Worm (Caenorhabditis elegans) whole organism, young adult: ENCODE results near the gene T04C10.3.

Source experiments
- C06A6.2 ChIP-seq: fragments of 200-800 bp; sonication (Bioruptor generic); conservative IDR thresholded peaks from 2 replicates; pipeline ENCODE4 v1.3.6; 2022; ENCODE audit warnings: missing genetic modification characterization, missing compliant biosample characterization
- F10E7.11 ChIP-seq: sonication (generic microtip); optimal IDR thresholded peaks from 2 replicates; lab custom pipeline; 2017; ENCODE audit warnings: mild to moderate bottlenecking, missing genetic modification characterization, moderate library complexity, missing compliant biosample characterization
- K12H6.12 ChIP-seq: fragments of 200-800 bp; sonication (Bioruptor generic); optimal IDR thresholded peaks from 2 replicates; lab custom pipeline; 2018; ENCODE audit warnings: mild to moderate bottlenecking, missing genetic modification characterization, missing compliant biosample characterization
- T26A5.8 ChIP-seq: sonication (generic microtip); optimal IDR thresholded peaks from 2 replicates; lab custom pipeline; 2016; ENCODE audit warnings: missing genetic modification characterization, missing compliant biosample characterization
- Y53F4B.3 ChIP-seq: fragments of 200-800 bp; sonication (Bioruptor generic); IDR thresholded peaks from 2 replicates; pipeline ENCODE4 v1.3.6; 2022; ENCODE audit warnings: missing genetic modification reagents, missing genetic modification characterization, missing compliant biosample characterization
- ZK185.1 ChIP-seq: sonication (generic microtip); optimal IDR thresholded peaks from 2 replicates; lab custom pipeline; 2016; ENCODE audit warnings: mild to moderate bottlenecking, missing genetic modification characterization, missing compliant biosample characterization; ENCODE audit not compliant: poor library complexity, severe bottlenecking
- attf-5 ChIP-seq: fragments of 200-800 bp; sonication (Bioruptor generic); optimal IDR thresholded peaks from 2 replicates; lab custom pipeline; 2018; ENCODE audit warnings: mild to moderate bottlenecking, missing genetic modification characterization, missing compliant biosample characterization
- attf-6 ChIP-seq: fragments of 200-800 bp; sonication (Bioruptor generic); IDR thresholded peaks from 2 replicates; pipeline ENCODE4 v1.3.6; 2022; ENCODE audit warnings: missing genetic modification reagents, missing genetic modification characterization, missing compliant biosample characterization
- ccch-3 ChIP-seq: fragments of 200-800 bp; sonication (Bioruptor generic); optimal IDR thresholded peaks from 2 replicates; lab custom pipeline; 2018; ENCODE audit warnings: mild to moderate bottlenecking, missing genetic modification characterization, missing compliant biosample characterization
- cebp-1 ChIP-seq, 2 experiments: fragments of 200-800 bp in 1 of 2; sonication (Bioruptor generic) in 1 of 2; sonication (generic microtip) in 1 of 2; IDR thresholded peaks in 1 of 2; optimal IDR thresholded peaks in 1 of 2; 2 replicates each; pipeline versions ENCODE4 v1.3.6 to Lab custom; 2017 to 2022; ENCODE audit warnings: missing compliant biosample characterization in 2 of 2, missing genetic modification characterization in 2 of 2, mild to moderate bottlenecking in 1 of 2, missing genetic modification reagents in 1 of 2, moderate library complexity in 1 of 2
- cebp-2 ChIP-seq: fragments of 200-800 bp; sonication (Bioruptor generic); IDR thresholded peaks from 2 replicates; pipeline ENCODE4 v1.3.6; 2022; ENCODE audit warnings: missing genetic modification characterization, missing compliant biosample characterization
- ceh-100 ChIP-seq: fragments of 200-800 bp; sonication (Bioruptor generic); IDR thresholded peaks from 2 replicates; pipeline ENCODE4 v1.3.6; 2022; ENCODE audit warnings: missing genetic modification reagents, missing genetic modification characterization, missing compliant biosample characterization
- ceh-27 ChIP-seq: fragments of 200-800 bp; sonication (Bioruptor generic); optimal IDR thresholded peaks from 2 replicates; lab custom pipeline; 2018; ENCODE audit warnings: mild to moderate bottlenecking, missing genetic modification characterization, moderate library complexity, missing compliant biosample characterization
- ceh-58 ChIP-seq: fragments of 200-800 bp; sonication (Bioruptor generic); IDR thresholded peaks from 2 replicates; pipeline ENCODE4 v1.3.6; 2022; ENCODE audit warnings: missing genetic modification characterization, missing compliant biosample characterization
- die-1 ChIP-seq: sonication (generic microtip); optimal IDR thresholded peaks from 2 replicates; lab custom pipeline; 2016; ENCODE audit warnings: missing genotype, mild to moderate bottlenecking, missing genetic modification characterization, missing compliant biosample characterization
- dox-1 ChIP-seq: fragments of 200-800 bp; sonication (Bioruptor generic); IDR thresholded peaks from 2 replicates; pipeline ENCODE4 v1.3.6; 2022; ENCODE audit warnings: missing genetic modification reagents, missing genetic modification characterization, missing compliant biosample characterization
- dpff-1 ChIP-seq: sonication (generic microtip); optimal IDR thresholded peaks from 2 replicates; lab custom pipeline; 2017; ENCODE audit warnings: mild to moderate bottlenecking, missing genetic modification characterization, missing compliant biosample characterization
- ets-4 ChIP-seq: fragments of 200-800 bp; sonication (Bioruptor generic); optimal IDR thresholded peaks from 2 replicates; lab custom pipeline; 2018; ENCODE audit warnings: mild to moderate bottlenecking, missing genetic modification characterization, missing compliant biosample characterization
- hlh-12 ChIP-seq: sonication (generic microtip); optimal IDR thresholded peaks from 2 replicates; lab custom pipeline; 2016; ENCODE audit warnings: missing genetic modification characterization, missing compliant biosample characterization
- hlh-26 ChIP-seq: fragments of 200-800 bp; sonication (Bioruptor generic); conservative IDR thresholded peaks from 2 replicates; pipeline ENCODE4 v1.3.6; 2022; ENCODE audit warnings: missing genetic modification reagents, missing genetic modification characterization, missing compliant biosample characterization
- hmg-20 ChIP-seq: fragments of 200-800 bp; sonication (Bioruptor generic); IDR thresholded peaks from 2 replicates; pipeline ENCODE4 v1.3.6; 2022; ENCODE audit warnings: missing genetic modification reagents, missing genetic modification characterization, missing compliant biosample characterization
- let-526 ChIP-seq: fragments of 200-800 bp; sonication (Bioruptor generic); IDR thresholded peaks from 2 replicates; pipeline ENCODE4 v1.3.6; 2022; ENCODE audit warnings: missing genetic modification reagents, missing genetic modification characterization, missing compliant biosample characterization
- lin-26 ChIP-seq: fragments of 200-800 bp; sonication (Bioruptor generic); IDR thresholded peaks from 2 replicates; pipeline ENCODE4 v1.3.6; 2022; ENCODE audit warnings: missing genetic modification reagents, missing genetic modification characterization, missing compliant biosample characterization
- lsl-1 ChIP-seq: fragments of 200-800 bp; sonication (Bioruptor generic); optimal IDR thresholded peaks from 2 replicates; lab custom pipeline; 2018; ENCODE audit warnings: mild to moderate bottlenecking, missing genetic modification characterization, moderate library complexity, missing compliant biosample characterization
- madf-3 ChIP-seq: fragments of 200-800 bp; sonication (Bioruptor generic); IDR thresholded peaks from 2 replicates; pipeline ENCODE4 v1.3.6; 2022; ENCODE audit warnings: missing genetic modification reagents, missing genetic modification characterization, missing compliant biosample characterization
- madf-6 ChIP-seq: fragments of 200-800 bp; sonication (Bioruptor generic); IDR thresholded peaks from 2 replicates; pipeline ENCODE4 v1.3.6; 2022; ENCODE audit warnings: missing genetic modification reagents, missing genetic modification characterization, missing compliant biosample characterization
- madf-8 ChIP-seq: fragments of 200-800 bp; sonication (Bioruptor generic); conservative IDR thresholded peaks from 2 replicates; pipeline ENCODE4 v1.3.6; 2022; ENCODE audit warnings: missing genetic modification reagents, missing genetic modification characterization, missing compliant biosample characterization
- mcd-1 ChIP-seq: fragments of 200-800 bp; sonication (Bioruptor generic); IDR thresholded peaks from 2 replicates; pipeline ENCODE4 v1.3.6; 2022; ENCODE audit warnings: missing genetic modification reagents, missing genetic modification characterization, missing compliant biosample characterization
- mxl-1 ChIP-seq: sonication (generic microtip); optimal IDR thresholded peaks from 2 replicates; lab custom pipeline; 2016; ENCODE audit warnings: missing genetic modification characterization, missing compliant biosample characterization
- nhr-120 ChIP-seq: fragments of 200-800 bp; sonication (Bioruptor generic); IDR thresholded peaks from 2 replicates; pipeline ENCODE4 v1.3.6; 2022; ENCODE audit warnings: missing genetic modification characterization, missing compliant biosample characterization
- nhr-27 ChIP-seq: fragments of 200-800 bp; sonication (Bioruptor generic); optimal IDR thresholded peaks from 2 replicates; lab custom pipeline; 2018; ENCODE audit warnings: mild to moderate bottlenecking, missing genetic modification characterization, moderate library complexity, missing compliant biosample characterization
- nhr-80 ChIP-seq: sonication (generic microtip); optimal IDR thresholded peaks from 2 replicates; lab custom pipeline; 2016; ENCODE audit warnings: missing genetic modification characterization, missing compliant biosample characterization
- nhr-90 ChIP-seq: sonication (generic microtip); optimal IDR thresholded peaks from 2 replicates; lab custom pipeline; 2016; ENCODE audit warnings: missing genotype, mild to moderate bottlenecking, missing genetic modification characterization, missing compliant biosample characterization
- pbrm-1 ChIP-seq: fragments of 200-800 bp; sonication (Bioruptor generic); IDR thresholded peaks from 2 replicates; pipeline ENCODE4 v1.3.6; 2022; ENCODE audit warnings: missing genetic modification reagents, missing genetic modification characterization, missing compliant biosample characterization
- rec-8 ChIP-seq, 2 experiments: sonication (generic microtip); optimal IDR thresholded peaks; 2 replicates each; lab custom pipeline; 2016; ENCODE audit warnings: mild to moderate bottlenecking in 2 of 2, missing genetic modification characterization in 2 of 2, missing genetic modification reagents in 2 of 2, missing genotype in 2 of 2, missing biosample characterization in 1 of 2, missing compliant biosample characterization in 1 of 2, moderate library complexity in 1 of 2
- sdz-38 ChIP-seq: sonication (generic microtip); optimal IDR thresholded peaks from 2 replicates; lab custom pipeline; 2016; ENCODE audit warnings: missing genotype, missing genetic modification characterization, missing compliant biosample characterization
- sea-2 ChIP-seq: fragments of 200-800 bp; sonication (Bioruptor generic); IDR thresholded peaks from 2 replicates; pipeline ENCODE4 v1.3.6; 2022; ENCODE audit warnings: missing genetic modification characterization, missing compliant biosample characterization
- snpc-1.1 ChIP-seq: sonication (generic microtip); optimal IDR thresholded peaks from 2 replicates; lab custom pipeline; 2017; ENCODE audit warnings: missing genetic modification characterization, mild to moderate bottlenecking, missing compliant biosample characterization, antibody characterized with exemption, moderate library complexity, missing genotype, missing genetic modification reagents; ENCODE audit not compliant: insufficient read depth
- snpc-1.3 ChIP-seq: sonication (generic microtip); optimal IDR thresholded peaks from 2 replicates; lab custom pipeline; 2017; ENCODE audit warnings: missing genetic modification characterization, mild to moderate bottlenecking, missing compliant biosample characterization, antibody characterized with exemption, moderate library complexity, missing genotype, missing genetic modification reagents; ENCODE audit not compliant: insufficient read depth
- snpc-4 ChIP-seq, 5 experiments: fragments of 150-350 bp in 1 of 5; sonication (generic microtip) in 4 of 5; optimal IDR thresholded peaks; 2 replicates each; lab custom pipeline; 2014 to 2018; ENCODE audit warnings: missing genetic modification characterization in 5 of 5, missing biosample characterization in 3 of 5, antibody characterized with exemption in 2 of 5, mild to moderate bottlenecking in 2 of 5, missing compliant biosample characterization in 2 of 5, missing genotype in 2 of 5, moderate library complexity in 2 of 5, missing genetic modification reagents in 1 of 5
- tbp1 ChIP-seq: fragments of 200-800 bp; sonication (Bioruptor generic); optimal IDR thresholded peaks from 2 replicates; lab custom pipeline; 2018; ENCODE audit warnings: mild to moderate bottlenecking, missing genetic modification characterization, missing compliant biosample characterization
- tlf-1 ChIP-seq: fragments of 200-800 bp; sonication (Bioruptor generic); optimal IDR thresholded peaks from 2 replicates; lab custom pipeline; 2018; ENCODE audit warnings: mild to moderate bottlenecking, missing genetic modification characterization, missing compliant biosample characterization
- unc-130 ChIP-seq: sonication (generic microtip); optimal IDR thresholded peaks from 2 replicates; lab custom pipeline; 2016; ENCODE audit warnings: missing genetic modification reagents, missing genetic modification characterization, missing compliant biosample characterization
- zim-3 ChIP-seq: sonication (generic microtip); optimal IDR thresholded peaks from 2 replicates; lab custom pipeline; 2017; ENCODE audit warnings: mild to moderate bottlenecking, missing genetic modification characterization, moderate library complexity, missing compliant biosample characterization
- ztf-22 ChIP-seq: fragments of 200-800 bp; sonication (Bioruptor generic); optimal IDR thresholded peaks from 2 replicates; lab custom pipeline; 2018; ENCODE audit warnings: mild to moderate bottlenecking, missing genetic modification characterization, moderate library complexity, missing compliant biosample characterization

Gene T04C10.3

DNA sequence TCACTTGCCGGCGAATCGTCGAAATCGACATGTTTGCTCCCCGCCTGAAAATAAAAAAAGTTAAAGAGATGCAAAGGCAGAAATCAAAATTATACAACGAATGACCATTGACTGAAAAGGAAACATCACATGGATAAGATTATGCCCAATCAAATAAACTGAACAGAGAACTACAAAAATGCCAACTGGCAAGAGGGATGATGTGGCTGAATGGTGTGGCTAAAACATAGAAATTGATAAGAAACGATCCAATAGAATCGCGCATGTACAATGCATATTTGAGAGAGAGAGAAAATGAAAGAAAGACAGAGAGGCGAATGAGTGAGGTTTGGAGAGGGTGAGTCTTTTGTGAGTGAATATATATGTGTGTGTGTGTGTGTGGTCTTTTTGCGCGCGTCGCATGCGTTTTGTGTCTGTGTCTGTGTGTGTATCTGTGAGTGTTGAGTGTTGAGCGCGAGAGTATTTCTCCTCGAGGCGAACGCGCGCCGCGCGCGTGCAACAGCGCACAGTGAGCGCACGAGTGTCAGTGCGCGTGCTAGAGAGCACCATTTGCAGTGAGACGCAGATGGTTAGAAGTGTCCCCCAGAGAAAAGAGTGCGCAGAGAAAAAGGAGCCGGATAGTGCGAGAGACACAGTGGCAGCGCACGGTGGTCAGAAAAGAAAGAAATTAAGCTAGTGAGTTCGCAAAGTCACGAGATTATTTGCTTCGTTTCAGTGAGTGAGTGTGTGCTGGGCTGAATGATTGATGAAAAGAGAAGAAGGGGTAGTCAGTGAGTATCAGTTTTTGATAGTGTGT lies 6.5 kb downstream of the T04C10.3 start, which contains the start of gene epn-1 (continued):
- no peak for TF ChIP-seq rec-8 (tag; optimal IDR thresholded peaks at IDR 0.05; lab: Kevin White, UChicago)
- TF ChIP-seq hlh-12 (tag; lab: Kevin White, UChicago) = no peak
- TF ChIP-seq zim-3 (tag; lab: Kevin White, UChicago) = peak; percentile 76
- TF ChIP-seq ets-4 (GFP tag; lab: Kevin White, UChicago) = peak; percentile 95
- TF ChIP-seq sdz-38 = no peak
- no peak for TF ChIP-seq ccch-3
- TF ChIP-seq K12H6.12 = peak; percentile 99
- TF ChIP-seq ceh-27 = peak; percentile 97
- TF ChIP-seq nhr-120 = 0 out of 2 replicates have a peak, but pooled peaks have one; percentile 40
- TF ChIP-seq cebp-2 (GFP tag; lab: Robert Waterston, UW) = peak; percentile 69; the same call in 1 of the 2 replicates
- no peak for TF ChIP-seq madf-8 (GFP tag; lab: Robert Waterston, UW)
- TF ChIP-seq mcd-1 = peak; percentile 88
- TF ChIP-seq die-1 (tag; lab: Kevin White, UChicago) = peak; percentile 60
- TF ChIP-seq snpc-4 (GFP tag; optimal IDR thresholded peaks at IDR 0.05; lab: Kevin White, UChicago) = peak; percentile 63
- peak in 3 of 4 experiments; percentile 80 to 89 (median 87) for TF ChIP-seq snpc-4 (tag; optimal IDR thresholded peaks at IDR 0.05; lab: Kevin White, UChicago)
- peak; percentile 92 for TF ChIP-seq tlf-1 (GFP tag; lab: Kevin White, UChicago)
- TF ChIP-seq hlh-26 (GFP tag; lab: Robert Waterston, UW) = no peak
- peak; percentile 60 for TF ChIP-seq mxl-1 (tag; lab: Kevin White, UChicago)
- peak; percentile 85 for TF ChIP-seq madf-3 (GFP tag; lab: Robert Waterston, UW)
- peak; percentile 71 for TF ChIP-seq nhr-27 (tag; lab: Kevin White, UChicago)
- TF ChIP-seq tbp1 (GFP tag; lab: Kevin White, UChicago) = peak; percentile 73
- TF ChIP-seq dpff-1 (tag; lab: Kevin White, UChicago) = no peak
- peak; percentile 92 for TF ChIP-seq sea-2
- TF ChIP-seq ceh-58 (GFP tag; lab: Robert Waterston, UW) = 0 out of 2 replicates have a peak, but pooled peaks have one; percentile 48
- TF ChIP-seq attf-6 = no peak
- TF ChIP-seq T26A5.8 (tag; lab: Kevin White, UChicago) = no peak
- TF ChIP-seq madf-6 = 0 out of 2 replicates have a peak, but pooled peaks have one; percentile 21
- peak; percentile 94 for TF ChIP-seq nhr-90 (tag; lab: Kevin White, UChicago)
- TF ChIP-seq snpc-1.3 (tag; lab: Kevin White, UChicago) = no peak
- TF ChIP-seq dox-1 (GFP tag; lab: Robert Waterston, UW) = peak; percentile 97
- TF ChIP-seq pbrm-1 (GFP tag; lab: Robert Waterston, UW) = peak; percentile 95
- peak; percentile 82 for TF ChIP-seq ZK185.1 (tag; lab: Kevin White, UChicago)
- TF ChIP-seq nhr-80 (tag; lab: Kevin White, UChicago) = peak; percentile 99
- peak; percentile 90 for TF ChIP-seq ztf-22
- peak; percentile 51 for TF ChIP-seq F10E7.11
- peak; percentile 4 for TF ChIP-seq lsl-1 (GFP tag; lab: Kevin White, UChicago)
- TF ChIP-seq unc-130 (GFP tag; lab: Kevin White, UChicago) = no peak
- no peak for TF ChIP-seq hmg-20 (GFP tag; lab: Robert Waterston, UW)
- TF ChIP-seq Y53F4B.3 (GFP tag; lab: Robert Waterston, UW) = no peak
- peak; percentile 11 for TF ChIP-seq snpc-1.1 (tag; lab: Kevin White, UChicago)
- peak; percentile 94 for TF ChIP-seq C06A6.2 (GFP tag; lab: Robert Waterston, UW)
- TF ChIP-seq attf-5 (GFP tag; lab: Kevin White, UChicago) = peak; percentile 99
- peak; percentile 85 for TF ChIP-seq lin-26 (GFP tag; lab: Robert Waterston, UW)
- peak; percentile 87 for TF ChIP-seq let-526 (GFP tag; lab: Robert Waterston, UW)
- TF ChIP-seq ceh-100 (GFP tag; lab: Robert Waterston, UW) = peak; percentile 41; the same call in 1 of the 2 replicates
- TF ChIP-seq cebp-1 (GFP tag; IDR thresholded peaks at IDR 0.05; lab: Robert Waterston, UW) = peak; percentile 73
- peak; percentile 97 for TF ChIP-seq cebp-1 (tag; optimal IDR thresholded peaks at IDR 0.05; lab: Kevin White, UChicago)
